Worm (Caenorhabditis elegans): Measurements from ENCODE around the gene srbc-56.

DNA sequence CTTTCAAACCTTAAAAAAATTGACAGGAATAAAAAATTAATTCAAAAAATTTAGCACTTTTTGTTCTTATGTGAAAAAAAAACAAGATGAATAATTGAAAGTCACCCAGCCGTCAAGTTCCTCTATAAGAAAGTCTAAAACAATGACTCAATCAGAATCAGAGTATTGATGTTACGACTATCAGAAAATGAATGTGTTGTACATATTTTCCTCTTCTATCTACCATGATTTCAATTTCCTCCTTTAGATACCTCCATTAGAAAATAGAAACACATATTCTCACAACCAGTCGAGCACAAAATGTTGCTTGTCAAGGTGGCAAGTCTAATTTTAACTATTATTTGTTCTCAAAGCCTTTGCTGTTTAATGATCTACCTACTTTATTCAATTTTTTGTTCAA, 11.5 kb downstream of the srbc-56 start, which contains the start of gene srbc-48:
- TF ChIP-seq ceh-90 (tag; optimal IDR thresholded peaks at IDR 0.05), result no peak
- no peak for TF ChIP-seq ama-1 (optimal IDR thresholded peaks at IDR 0.05)
- TF ChIP-seq blmp-1 (tag; optimal IDR thresholded peaks at IDR 0.05), result no peak
- no peak for TF ChIP-seq lsy-2 (tag; optimal IDR thresholded peaks at IDR 0.05)
- TF ChIP-seq unc-86 (tag; optimal IDR thresholded peaks at IDR 0.05), result no peak
- no peak for TF ChIP-seq aly-2 (tag; optimal IDR thresholded peaks at IDR 0.05)
- no peak for TF ChIP-seq efl-3 (GFP tag; optimal IDR thresholded peaks at IDR 0.05)
- TF ChIP-seq Y116A8C.19 (tag; optimal IDR thresholded peaks at IDR 0.05; ENCODE audit: borderline replicate concordance), result no peak
- TF ChIP-seq lin-39 (tag; optimal IDR thresholded peaks at IDR 0.05), result no peak
- no peak for TF ChIP-seq elt-2 (tag; optimal IDR thresholded peaks at IDR 0.05)

All from whole organism, L1 larva.